Fruit fly (Drosophila melanogaster) whole organism, embryonic: ENCODE results near the gene CG11263.

Experiments
- Awh ChIP-seq: fragments of 200-800 bp; sonication (Bioruptor generic); IDR thresholded peaks from 2 replicates; pipeline ENCODE4, ENCODE4 v1.3.6; 2022; ENCODE audit warnings: missing biosample characterization, missing genetic modification characterization
- BEAF-32 ChIP-seq: fragments of 200-800 bp; sonication (Bioruptor generic); optimal IDR thresholded peaks from 3 replicates; lab custom pipeline; 2017; ENCODE audit warnings: missing biosample characterization, missing genetic modification characterization, mild to moderate bottlenecking, moderate library complexity, missing genetic modification reagents
- CG10321 ChIP-seq: fragments of 200-800 bp; sonication (Bioruptor generic); IDR thresholded peaks from 2 replicates; pipeline ENCODE4 v1.3.6; 2022; ENCODE audit warnings: missing biosample characterization, missing genetic modification characterization
- CG12744 ChIP-seq: fragments of 200-800 bp; sonication (Bioruptor generic); optimal IDR thresholded peaks from 2 replicates; lab custom pipeline; 2016; ENCODE audit warnings: missing biosample characterization, missing genetic modification characterization
- CG14710 ChIP-seq: fragments of 200-800 bp; sonication (Bioruptor generic); optimal IDR thresholded peaks from 3 replicates; lab custom pipeline; 2019; ENCODE audit warnings: missing biosample characterization, mild to moderate bottlenecking, missing genetic modification characterization, moderate library complexity
- CG14965 ChIP-seq: fragments of 200-800 bp; sonication (Bioruptor generic); optimal IDR thresholded peaks from 2 replicates; lab custom pipeline; 2016; ENCODE audit warnings: missing biosample characterization, missing genetic modification characterization, borderline replicate concordance
- CG1529 ChIP-seq: fragments of 200-800 bp; sonication (Bioruptor generic); optimal IDR thresholded peaks from 3 replicates; lab custom pipeline; 2018; ENCODE audit warnings: missing biosample characterization, missing genetic modification characterization
- CG15479 ChIP-seq: fragments of 200-800 bp; sonication (Bioruptor generic); optimal IDR thresholded peaks from 3 replicates; lab custom pipeline; 2019; ENCODE audit warnings: missing biosample characterization, mild to moderate bottlenecking, missing genetic modification characterization, moderate library complexity
- CG15696 ChIP-seq: fragments of 200-800 bp; sonication (Bioruptor generic); optimal IDR thresholded peaks from 2 replicates; lab custom pipeline; 2019; ENCODE audit warnings: missing biosample characterization, mild to moderate bottlenecking, missing genetic modification characterization, moderate library complexity
- CG1603 ChIP-seq: fragments of 200-800 bp; sonication (Bioruptor generic); optimal IDR thresholded peaks from 2 replicates; lab custom pipeline; 2019; ENCODE audit warnings: missing biosample characterization, mild to moderate bottlenecking, missing genetic modification characterization, moderate library complexity
- CG1647 ChIP-seq: fragments of 200-800 bp; sonication (Bioruptor generic); optimal IDR thresholded peaks from 3 replicates; lab custom pipeline; 2016; ENCODE audit warnings: missing biosample characterization, missing genetic modification characterization
- CG16779 ChIP-seq: fragments of 200-800 bp; sonication (Bioruptor generic); IDR thresholded peaks from 2 replicates; pipeline ENCODE4 v1.3.6; 2022; ENCODE audit warnings: missing biosample characterization, missing genetic modification characterization
- CG17829 ChIP-seq: fragments of 200-800 bp; optimal IDR thresholded peaks from 2 replicates; lab custom pipeline; 2019; ENCODE audit warnings: missing biosample characterization, mild to moderate bottlenecking, missing genetic modification characterization, moderate library complexity
- CG18262 ChIP-seq: fragments of 200-800 bp; optimal IDR thresholded peaks from 3 replicates; lab custom pipeline; 2019; ENCODE audit warnings: missing biosample characterization, mild to moderate bottlenecking, missing genetic modification characterization, moderate library complexity
- CG2120 ChIP-seq: fragments of 200-800 bp; sonication (Bioruptor generic); optimal IDR thresholded peaks from 3 replicates; lab custom pipeline; 2016; ENCODE audit warnings: missing biosample characterization, missing genetic modification characterization
- CG2712 ChIP-seq: fragments of 200-800 bp; optimal IDR thresholded peaks from 3 replicates; lab custom pipeline; 2019; ENCODE audit warnings: missing biosample characterization, mild to moderate bottlenecking, missing genetic modification characterization, moderate library complexity
- CG31441 ChIP-seq: fragments of 200-800 bp; sonication (Bioruptor generic); IDR thresholded peaks from 2 replicates; pipeline ENCODE4 v1.3.6; 2022; ENCODE audit warnings: missing biosample characterization, missing genetic modification characterization
- CG34224 ChIP-seq: fragments of 200-800 bp; sonication (Bioruptor generic); IDR thresholded peaks from 3 replicates; pipeline ENCODE4 v1.3.6; 2022; ENCODE audit warnings: missing biosample characterization, missing genetic modification characterization; ENCODE audit not compliant: partially characterized antibody
- CG34376 ChIP-seq: fragments of 200-800 bp; sonication (Bioruptor generic); optimal IDR thresholded peaks from 2 replicates; lab custom pipeline; 2018; ENCODE audit warnings: missing biosample characterization, mild to moderate bottlenecking, missing genetic modification characterization
- CG4360 ChIP-seq: fragments of 200-800 bp; sonication (Bioruptor generic); IDR thresholded peaks from 2 replicates; pipeline ENCODE4 v1.3.6; 2022; ENCODE audit warnings: missing biosample characterization, missing genetic modification characterization
- CG7357 ChIP-seq: fragments of 200-800 bp; sonication (Bioruptor generic); IDR thresholded peaks from 3 replicates; pipeline ENCODE4 v1.3.6; 2022; ENCODE audit warnings: missing biosample characterization, missing genetic modification characterization
- CG8924 ChIP-seq: fragments of 200-800 bp; optimal IDR thresholded peaks from 3 replicates; lab custom pipeline; 2019; ENCODE audit warnings: missing biosample characterization, mild to moderate bottlenecking, missing genetic modification characterization, moderate library complexity
- CG8944 ChIP-seq: fragments of 200-800 bp; sonication (Bioruptor generic); optimal IDR thresholded peaks from 3 replicates; lab custom pipeline; 2016; ENCODE audit warnings: missing biosample characterization, missing genetic modification characterization
- CTCF ChIP-seq: fragments of 200-800 bp; sonication (Bioruptor generic); optimal IDR thresholded peaks from 2 replicates; lab custom pipeline; 2017; ENCODE audit warnings: missing biosample characterization, mild to moderate bottlenecking, missing genetic modification characterization, moderate library complexity
- D19A ChIP-seq: fragments of 200-800 bp; optimal IDR thresholded peaks from 3 replicates; lab custom pipeline; 2019; ENCODE audit warnings: missing biosample characterization, mild to moderate bottlenecking, missing genetic modification characterization, moderate library complexity
- Elba2 ChIP-seq: fragments of 200-800 bp; sonication (Bioruptor generic); optimal IDR thresholded peaks from 3 replicates; lab custom pipeline; 2016; ENCODE audit warnings: missing biosample characterization, missing genetic modification characterization
- Hey ChIP-seq: fragments of 200-800 bp; sonication (Bioruptor generic); optimal IDR thresholded peaks from 3 replicates; lab custom pipeline; 2018; ENCODE audit warnings: missing biosample characterization, mild to moderate bottlenecking, missing genetic modification characterization
- Lpt ChIP-seq: fragments of >200 bp; optimal IDR thresholded peaks from 2 replicates; lab custom pipeline; 2018; ENCODE audit warnings: missing biosample characterization, missing genetic modification characterization
- NC2β ChIP-seq: fragments of 200-800 bp; sonication (Bioruptor generic); optimal IDR thresholded peaks from 2 replicates; lab custom pipeline; 2016; ENCODE audit warnings: missing biosample characterization, missing genetic modification characterization
- Optix ChIP-seq: fragments of 200-800 bp; sonication (Bioruptor generic); IDR thresholded peaks from 3 replicates; pipeline ENCODE4 v1.3.6; 2022; ENCODE audit warnings: missing biosample characterization, missing genetic modification characterization
- Ssrp ChIP-seq: fragments of 200-800 bp; sonication (Bioruptor generic); optimal IDR thresholded peaks from 2 replicates; lab custom pipeline; 2018; ENCODE audit warnings: missing biosample characterization, mild to moderate bottlenecking, missing genetic modification characterization, moderate library complexity
- amos ChIP-seq: fragments of 200-800 bp; sonication (Bioruptor generic); IDR thresholded peaks from 2 replicates; pipeline ENCODE4 v1.3.6; 2022; ENCODE audit warnings: missing biosample characterization, missing genetic modification characterization; ENCODE audit not compliant: partially characterized antibody
- bowl ChIP-seq: fragments of 200-800 bp; sonication (Bioruptor generic); IDR thresholded peaks from 2 replicates; pipeline ENCODE4 v1.3.6; 2022; ENCODE audit warnings: missing biosample characterization, missing genetic modification characterization
- bsh ChIP-seq, 2 experiments: fragments of 200-800 bp; sonication (Bioruptor generic); optimal IDR thresholded peaks; 2 replicates each; lab custom pipeline; 2017 to 2018; ENCODE audit warnings: mild to moderate bottlenecking in 2 of 2, missing biosample characterization in 2 of 2, missing genetic modification characterization in 2 of 2, moderate library complexity in 1 of 2
- crc ChIP-seq: fragments of 200-800 bp; sonication (Bioruptor generic); optimal IDR thresholded peaks from 2 replicates; lab custom pipeline; 2016; ENCODE audit warnings: missing biosample characterization, missing genetic modification characterization
- croc ChIP-seq: fragments of 200-800 bp; sonication (Bioruptor generic); conservative IDR thresholded peaks from 3 replicates; pipeline ENCODE4 v1.3.6; 2022; ENCODE audit warnings: missing biosample characterization, missing genetic modification characterization
- cwo ChIP-seq: fragments of 200-800 bp; sonication (Bioruptor generic); optimal IDR thresholded peaks from 3 replicates; lab custom pipeline; 2017; ENCODE audit warnings: missing biosample characterization, missing genetic modification characterization, mild to moderate bottlenecking, moderate library complexity, missing genetic modification reagents
- dmrt11E ChIP-seq: fragments of 200-800 bp; sonication (Bioruptor generic); optimal IDR thresholded peaks from 3 replicates; lab custom pipeline; 2018; ENCODE audit warnings: missing biosample characterization, mild to moderate bottlenecking, missing genetic modification characterization, moderate library complexity
- esg ChIP-seq: fragments of 200-800 bp; sonication (Bioruptor generic); conservative IDR thresholded peaks from 2 replicates; pipeline ENCODE4 v1.3.6; 2022; ENCODE audit warnings: missing biosample characterization, missing genetic modification characterization
- grau ChIP-seq: fragments of 200-800 bp; optimal IDR thresholded peaks from 3 replicates; lab custom pipeline; 2019; ENCODE audit warnings: missing biosample characterization, mild to moderate bottlenecking, missing genetic modification characterization, moderate library complexity
- gsb-n ChIP-seq: fragments of 200-800 bp; sonication (Bioruptor generic); optimal IDR thresholded peaks from 3 replicates; lab custom pipeline; 2018; ENCODE audit warnings: missing biosample characterization, mild to moderate bottlenecking, missing genetic modification characterization
- ham ChIP-seq: fragments of 200-800 bp; sonication (Bioruptor generic); IDR thresholded peaks from 2 replicates; pipeline ENCODE4 v1.3.6; 2022; ENCODE audit warnings: missing biosample characterization, missing genetic modification characterization
- kni ChIP-seq: fragments of 200-800 bp; sonication (Bioruptor generic); optimal IDR thresholded peaks from 3 replicates; lab custom pipeline; 2017; ENCODE audit warnings: mild to moderate bottlenecking, missing biosample characterization, missing genetic modification reagents, missing genetic modification characterization
- lola ChIP-seq, 3 experiments: fragments of >200 bp in 2 of 3; fragments of 200-800 bp in 1 of 3; sonication (Bioruptor generic) in 1 of 3; optimal IDR thresholded peaks; 2 replicates each; lab custom pipeline; 2017 to 2019; ENCODE audit warnings: missing biosample characterization in 3 of 3, missing genetic modification characterization in 3 of 3, mild to moderate bottlenecking in 1 of 3, moderate library complexity in 1 of 3
- mirr ChIP-seq: fragments of 200-800 bp; sonication (Bioruptor generic); optimal IDR thresholded peaks from 3 replicates; lab custom pipeline; 2018; ENCODE audit warnings: missing biosample characterization, mild to moderate bottlenecking, missing genetic modification characterization
- mld ChIP-seq: fragments of 200-800 bp; sonication (Bioruptor generic); IDR thresholded peaks from 3 replicates; pipeline ENCODE4 v1.3.6; 2022; ENCODE audit warnings: missing biosample characterization, missing genetic modification characterization; ENCODE audit not compliant: partially characterized antibody
- nmo ChIP-seq: fragments of 200-800 bp; sonication (Bioruptor generic); optimal IDR thresholded peaks from 2 replicates; lab custom pipeline; 2018; ENCODE audit warnings: missing biosample characterization, mild to moderate bottlenecking, missing genetic modification characterization, moderate library complexity
- pho ChIP-seq: fragments of 200-800 bp; sonication (Bioruptor generic); optimal IDR thresholded peaks from 2 replicates; lab custom pipeline; 2016; ENCODE audit warnings: missing biosample characterization, missing genetic modification characterization
- sens ChIP-seq: fragments of 200-800 bp; sonication (Bioruptor generic); peaks from one replicate; lab custom pipeline; 2016; ENCODE audit warnings: missing biosample characterization, missing genetic modification characterization
- wek ChIP-seq: fragments of 200-800 bp; sonication (Bioruptor generic); optimal IDR thresholded peaks from 3 replicates; lab custom pipeline; 2018; ENCODE audit warnings: missing biosample characterization, mild to moderate bottlenecking, missing genetic modification characterization, moderate library complexity
- zen ChIP-seq: fragments of 200-800 bp; sonication (Bioruptor generic); optimal IDR thresholded peaks from 3 replicates; lab custom pipeline; 2018; ENCODE audit warnings: missing biosample characterization, mild to moderate bottlenecking, missing genetic modification characterization, moderate library complexity
- zfh1 ChIP-seq: fragments of 200-800 bp; sonication (Bioruptor generic); IDR thresholded peaks from 3 replicates; pipeline ENCODE4 v1.3.6; 2022; ENCODE audit warnings: missing biosample characterization, missing genetic modification characterization

CG11263 gene

dm6 chr3L:13049671-13050070 lies 43.1 kb downstream of the CG11263 start (continued):
- TF ChIP-seq CG15479 (peak; percentile 89), CG2120 (GFP tag; lab: Kevin White, UChicago) (no peak), CG18262 (peak; percentile 49), zen (tag; lab: Kevin White, UChicago) (peak; percentile 83), zfh1 (GFP tag; lab: Robert Waterston, UW) (no peak), gsb-n (tag; lab: Kevin White, UChicago) (no peak), D19A (tag; lab: Kevin White, UChicago) (peak; percentile 15), CG1603 (tag; lab: Kevin White, UChicago) (peak; percentile 8), CG17829 (tag; lab: Kevin White, UChicago) (peak; percentile 35), bsh (GFP tag; optimal IDR thresholded peaks at IDR 0.05; lab: Kevin White, UChicago) (no peak), CG34376 (GFP tag; lab: Kevin White, UChicago) (no peak), kni (GFP tag; lab: Kevin White, UChicago) (peak; percentile 43), ham (GFP tag; lab: Robert Waterston, UW) (no peak), lola (GFP tag; optimal IDR thresholded peaks at IDR 0.05; lab: Kevin White, UChicago) (peak in 1 of 3 experiments; percentile 54), Optix (no peak), Hey (tag; lab: Kevin White, UChicago) (no peak), CG14965 (GFP tag; lab: Kevin White, UChicago) (no peak), BEAF-32 (GFP tag; lab: Kevin White, UChicago) (no peak), pho (no peak), bowl (GFP tag; lab: Robert Waterston, UW) (no peak), grau (tag; lab: Kevin White, UChicago) (peak; percentile 1), Lpt (no peak), CG8944 (GFP tag; lab: Kevin White, UChicago) (no peak), CG14710 (tag; lab: Kevin White, UChicago) (peak; percentile 56), CG1529 (GFP tag; lab: Kevin White, UChicago) (no peak), NC2β (GFP tag; lab: Kevin White, UChicago) (no peak), mld (no peak), CG12744 (no peak), croc (GFP tag; lab: Robert Waterston, UW) (no peak), CG15696 (tag; lab: Kevin White, UChicago) (peak; percentile 84), CG4360 (GFP tag; lab: Robert Waterston, UW) (no peak), Awh (GFP tag; lab: Robert Waterston, UW) (0 out of 2 replicates have a peak, but pooled peaks have one; percentile 9), CG34224 (GFP tag; lab: Robert Waterston, UW) (no peak), Elba2 (GFP tag; lab: Kevin White, UChicago) (peak; percentile 30), CG7357 (GFP tag; lab: Robert Waterston, UW) (no peak), cwo (GFP tag; lab: Kevin White, UChicago) (no peak), sens (GFP tag; lab: Kevin White, UChicago) (peak; percentile 64), mirr (no peak), wek (GFP tag; lab: Kevin White, UChicago) (no peak), amos (GFP tag; lab: Robert Waterston, UW) (no peak), CTCF (GFP tag; lab: Kevin White, UChicago) (no peak), CG16779 (no peak), nmo (GFP tag; lab: Kevin White, UChicago) (peak; percentile 30), CG31441 (GFP tag; lab: Robert Waterston, UW) (peak; percentile 42), esg (GFP tag; lab: Robert Waterston, UW) (no peak), CG2712 (peak; percentile 55), dmrt11E (tag; lab: Kevin White, UChicago) (peak; percentile 67), CG1647 (no peak), crc (GFP tag; lab: Kevin White, UChicago) (no peak), CG8924 (tag; lab: Kevin White, UChicago) (peak; percentile 25), CG10321 (GFP tag; lab: Robert Waterston, UW) (no peak), Ssrp (tag; lab: Kevin White, UChicago) (no peak)
